Worm (Caenorhabditis elegans): ENCODE results near the gene F07C3.3.

DNA sequence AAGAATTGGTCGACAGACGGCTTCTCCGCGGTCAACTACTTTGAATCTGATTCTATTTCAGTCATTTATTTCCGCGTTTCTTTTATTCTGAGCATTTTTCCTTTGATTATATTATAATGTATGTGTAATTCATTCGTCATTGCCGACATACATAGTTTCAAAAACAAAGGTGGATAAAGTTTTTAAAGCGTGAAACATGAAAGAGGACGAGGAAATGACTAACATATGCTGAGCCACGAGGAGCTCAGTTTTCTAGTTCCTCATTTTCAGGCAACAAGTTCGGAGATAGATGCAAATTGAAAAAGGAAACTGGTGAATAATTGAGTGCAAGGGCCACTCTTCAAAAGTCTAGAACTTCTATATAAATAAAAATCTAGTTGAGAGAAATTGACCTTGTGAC lies 36.0 kb upstream of the F07C3.3 start:
- no peak for TF ChIP-seq madf-10 (tag; optimal IDR thresholded peaks at IDR 0.05)
- no peak for TF ChIP-seq nhr-90 (tag; optimal IDR thresholded peaks at IDR 0.05)
- TF ChIP-seq hmg-20 (GFP tag; IDR thresholded peaks at IDR 0.05), result no peak
- no peak for TF ChIP-seq D2030.7 (GFP tag; IDR thresholded peaks at IDR 0.05)
- TF ChIP-seq ama-1 (optimal IDR thresholded peaks at IDR 0.05), result no peak
- TF ChIP-seq ama-1 (GFP tag; optimal IDR thresholded peaks at IDR 0.05), result no peak
- TF ChIP-seq unc-62 (GFP tag; optimal IDR thresholded peaks at IDR 0.05), result no peak
- no peak for TF ChIP-seq ztf-26 (tag; optimal IDR thresholded peaks at IDR 0.05)
- no peak for TF ChIP-seq lin-35 (GFP tag; optimal IDR thresholded peaks at IDR 0.05)
- TF ChIP-seq snpc-4 (GFP tag; optimal IDR thresholded peaks at IDR 0.05), result no peak
- TF ChIP-seq snpc-4 (tag; optimal IDR thresholded peaks at IDR 0.05), result no peak
- no peak for TF ChIP-seq cebp-1 (GFP tag; IDR thresholded peaks at IDR 0.05)
- no peak for TF ChIP-seq cebp-1 (tag; optimal IDR thresholded peaks at IDR 0.05)
- no peak for TF ChIP-seq lin-54 (GFP tag; optimal IDR thresholded peaks at IDR 0.05)
- TF ChIP-seq nhr-120 (GFP tag; IDR thresholded peaks at IDR 0.05), result no peak
- TF ChIP-seq repo-1 (tag; optimal IDR thresholded peaks at IDR 0.05), result no peak
